Fruit fly (Drosophila melanogaster) whole organism, adult: ENCODE measurements around the gene PIG-K.

Source experiments
- CG11617 ChIP-seq: fragments of 200-800 bp; sonication (Bioruptor generic); optimal IDR thresholded peaks from 2 replicates; lab custom pipeline; 2017; ENCODE audit warnings: mild to moderate bottlenecking, missing biosample characterization, missing genetic modification reagents, missing genetic modification characterization
- CG12768 ChIP-seq: fragments of 200-800 bp; sonication (Bioruptor generic); optimal IDR thresholded peaks from 2 replicates; lab custom pipeline; 2017; ENCODE audit warnings: missing biosample characterization, missing genetic modification characterization, mild to moderate bottlenecking, moderate library complexity, missing genetic modification reagents
- CG14711 ChIP-seq: fragments of 200-800 bp; sonication (Bioruptor generic); optimal IDR thresholded peaks from 2 replicates; lab custom pipeline; 2018; ENCODE audit warnings: missing biosample characterization, mild to moderate bottlenecking, missing genetic modification characterization, moderate library complexity
- CG1620 ChIP-seq: fragments of 200-800 bp; sonication (Bioruptor generic); optimal IDR thresholded peaks from 2 replicates; lab custom pipeline; 2016; ENCODE audit warnings: missing biosample characterization, missing genetic modification characterization
- CG33017 ChIP-seq: fragments of 200-800 bp; sonication (Bioruptor generic); optimal IDR thresholded peaks from 2 replicates; lab custom pipeline; 2018; ENCODE audit warnings: missing biosample characterization, mild to moderate bottlenecking, missing genetic modification characterization, moderate library complexity
- CG5204 ChIP-seq: fragments of 200-800 bp; sonication (Bioruptor generic); optimal IDR thresholded peaks from 2 replicates; lab custom pipeline; 2016; ENCODE audit warnings: missing biosample characterization, missing genetic modification characterization
- CG7045 ChIP-seq: fragments of 200-800 bp; sonication (Bioruptor generic); optimal IDR thresholded peaks from 2 replicates; lab custom pipeline; 2017; ENCODE audit warnings: missing biosample characterization, mild to moderate bottlenecking, missing genetic modification characterization
- CG7101 ChIP-seq: fragments of 200-800 bp; sonication (Bioruptor generic); optimal IDR thresholded peaks from 2 replicates; lab custom pipeline; 2018; ENCODE audit warnings: missing biosample characterization, mild to moderate bottlenecking, missing genetic modification characterization, moderate library complexity
- Clk ChIP-seq: fragments of 200-800 bp; sonication (Bioruptor generic); optimal IDR thresholded peaks from 2 replicates; lab custom pipeline; 2017; ENCODE audit warnings: missing biosample characterization, missing genetic modification characterization
- Crg-1 ChIP-seq: fragments of 200-800 bp; sonication (Bioruptor generic); optimal IDR thresholded peaks from 2 replicates; lab custom pipeline; 2016; ENCODE audit warnings: missing biosample characterization, missing genetic modification characterization
- Hr96 ChIP-seq: fragments of 200-800 bp; sonication (Bioruptor generic); optimal IDR thresholded peaks from 2 replicates; lab custom pipeline; 2016; ENCODE audit warnings: missing biosample characterization, missing genetic modification characterization
- Mnt ChIP-seq: fragments of 200-800 bp; sonication (Bioruptor generic); optimal IDR thresholded peaks from 2 replicates; lab custom pipeline; 2016; ENCODE audit warnings: missing biosample characterization, mild to moderate bottlenecking, missing genetic modification characterization
- bab1 ChIP-seq: fragments of 200-800 bp; sonication (Bioruptor generic); optimal IDR thresholded peaks from 3 replicates; lab custom pipeline; 2019; ENCODE audit warnings: missing biosample characterization, mild to moderate bottlenecking, missing genetic modification characterization, moderate library complexity
- cic ChIP-seq: fragments of 200-800 bp; sonication (Bioruptor generic); optimal IDR thresholded peaks from 2 replicates; lab custom pipeline; 2017; ENCODE audit warnings: missing biosample characterization, mild to moderate bottlenecking, missing genetic modification characterization, moderate library complexity
- cnc ChIP-seq, 2 experiments: fragments of >200 bp; optimal IDR thresholded peaks; 2 replicates each; lab custom pipeline; 2017
- kay ChIP-seq: fragments of 200-800 bp; sonication (Bioruptor generic); peaks from one replicate; lab custom pipeline; 2016; ENCODE audit warnings: missing biosample characterization, missing genetic modification characterization, borderline replicate concordance
- ovo ChIP-seq: fragments of 200-800 bp; sonication (Bioruptor generic); optimal IDR thresholded peaks from 2 replicates; lab custom pipeline; 2016; ENCODE audit warnings: missing biosample characterization, missing genetic modification characterization
- pad ChIP-seq: fragments of 200-800 bp; sonication (Bioruptor generic); optimal IDR thresholded peaks from 3 replicates; lab custom pipeline; 2017; ENCODE audit warnings: missing biosample characterization, missing genetic modification characterization, mild to moderate bottlenecking, moderate library complexity, missing genetic modification reagents
- tj ChIP-seq: fragments of 200-800 bp; sonication (Bioruptor generic); optimal IDR thresholded peaks from 3 replicates; lab custom pipeline; 2017; ENCODE audit warnings: missing biosample characterization, mild to moderate bottlenecking, missing genetic modification characterization, moderate library complexity
- toe ChIP-seq: fragments of 200-800 bp; sonication (Bioruptor generic); optimal IDR thresholded peaks from 2 replicates; lab custom pipeline; 2016; ENCODE audit warnings: missing biosample characterization, missing genetic modification characterization

Gene PIG-K

DNA sequence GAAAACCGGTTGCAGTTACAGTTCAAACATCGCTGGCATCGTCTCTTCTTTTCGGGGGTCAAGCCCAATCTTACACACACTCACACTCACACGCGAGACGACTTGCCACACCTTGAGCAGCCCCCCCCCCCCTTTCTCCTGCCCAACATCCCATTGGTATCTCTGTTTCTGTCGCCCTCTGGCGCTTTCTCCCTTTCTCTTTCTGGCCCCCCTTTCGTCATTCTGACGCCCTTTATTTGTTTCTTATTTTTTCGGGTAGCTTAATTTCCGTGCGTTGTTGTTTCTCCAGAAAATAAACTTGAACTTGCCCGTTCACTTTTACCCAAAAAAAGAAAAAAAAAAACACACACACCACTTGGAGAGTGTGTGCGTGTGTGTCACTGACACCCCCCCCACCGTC is 37.0 kb downstream of the PIG-K start:
- no peak for TF ChIP-seq CG5204 (GFP tag; lab: Kevin White, UChicago)
- TF ChIP-seq kay = no peak
- no peak for TF ChIP-seq pad (GFP tag; lab: Kevin White, UChicago)
- TF ChIP-seq CG7045 (GFP tag; lab: Kevin White, UChicago) = no peak
- no peak for TF ChIP-seq CG33017
- no peak for TF ChIP-seq Clk (GFP tag; lab: Kevin White, UChicago)
- TF ChIP-seq toe (GFP tag; lab: Kevin White, UChicago) = no peak
- no peak for TF ChIP-seq CG1620 (GFP tag; lab: Kevin White, UChicago)
- no peak for TF ChIP-seq CG7101 (tag; lab: Kevin White, UChicago)
- no peak for TF ChIP-seq cic (GFP tag; lab: Kevin White, UChicago)
- TF ChIP-seq tj = no peak
- TF ChIP-seq ovo (GFP tag; lab: Kevin White, UChicago) = no peak
- TF ChIP-seq bab1 (GFP tag; lab: Kevin White, UChicago) = no peak
- no peak for TF ChIP-seq CG11617 (GFP tag; lab: Kevin White, UChicago)
- no peak for TF ChIP-seq CG14711 (tag; lab: Kevin White, UChicago)
- no peak for TF ChIP-seq Crg-1
- no peak for TF ChIP-seq CG12768 (GFP tag; lab: Kevin White, UChicago)
- no peak for TF ChIP-seq cnc (optimal IDR thresholded peaks at IDR 0.05; lab: Kevin White, UChicago)
- TF ChIP-seq Mnt (GFP tag; lab: Kevin White, UChicago) = no peak
- TF ChIP-seq Hr96 = no peak

dm6 chrX:1970575-1971325 is 38.4 kb downstream of the PIG-K start:
- TF ChIP-seq CG5204 (GFP tag; lab: Kevin White, UChicago) = no peak
- TF ChIP-seq Clk (GFP tag; lab: Kevin White, UChicago) = no peak
- peak; percentile 50 for TF ChIP-seq tj
- no peak for TF ChIP-seq Crg-1

- no peak for TF ChIP-seq CG14711 (tag; lab: Kevin White, UChicago)
- no peak for TF ChIP-seq CG7045 (GFP tag; lab: Kevin White, UChicago)
- TF ChIP-seq CG11617 (GFP tag; lab: Kevin White, UChicago) = no peak
- TF ChIP-seq cic (GFP tag; lab: Kevin White, UChicago) = no peak
- TF ChIP-seq Clk (GFP tag; lab: Kevin White, UChicago) = no peak
- no peak for TF ChIP-seq tj
- TF ChIP-seq ovo (GFP tag; lab: Kevin White, UChicago) = no peak
- no peak for TF ChIP-seq pad (GFP tag; lab: Kevin White, UChicago)
- TF ChIP-seq CG1620 (GFP tag; lab: Kevin White, UChicago) = no peak
- no peak for TF ChIP-seq CG12768 (GFP tag; lab: Kevin White, UChicago)
- TF ChIP-seq Hr96 = no peak
- no peak for TF ChIP-seq CG33017
Measured at dm6 chrX:1969775-1970574, 39.2 kb downstream of the PIG-K start.

DNA sequence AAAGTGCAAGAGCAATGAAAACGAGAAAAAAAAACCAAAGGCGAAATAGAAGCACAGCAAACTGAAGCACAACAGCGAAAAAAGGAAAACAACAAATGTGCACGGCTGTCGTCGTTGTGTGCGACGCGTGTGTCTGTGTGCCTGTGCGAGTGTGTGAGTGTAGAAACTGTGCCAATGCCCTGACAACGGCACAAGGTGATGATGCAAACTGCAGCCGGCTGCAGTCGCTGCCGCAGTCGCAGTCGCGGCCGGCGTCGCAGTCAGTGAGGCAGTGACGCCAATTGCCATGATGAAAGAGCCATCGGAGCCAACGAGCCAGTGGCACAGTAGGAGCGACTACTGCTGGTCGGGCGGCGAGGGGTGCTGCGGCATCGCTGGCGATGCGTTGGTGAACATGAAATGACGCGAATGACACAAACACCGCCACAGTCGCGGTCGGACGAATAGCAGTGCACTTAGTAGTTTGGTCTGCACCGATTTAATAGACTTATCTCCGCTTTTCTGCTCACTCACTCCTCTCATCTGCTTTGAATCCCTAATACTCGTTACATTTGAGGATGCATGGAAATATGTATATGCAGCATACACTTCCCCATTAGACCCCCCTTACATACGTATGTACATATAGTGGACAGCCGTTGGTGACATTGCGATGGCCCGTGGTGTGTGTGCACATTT is 40.4 kb downstream of the PIG-K start:
- TF ChIP-seq pad (GFP tag; lab: Kevin White, UChicago) (peak; percentile 2), CG7101 (tag; lab: Kevin White, UChicago) (no peak), Crg-1 (no peak), tj (peak; percentile 33), CG14711 (tag; lab: Kevin White, UChicago) (no peak), CG5204 (GFP tag; lab: Kevin White, UChicago) (peak; percentile 12), Clk (GFP tag; lab: Kevin White, UChicago) (no peak), Hr96 (no peak), CG1620 (GFP tag; lab: Kevin White, UChicago) (no peak), ovo (GFP tag; lab: Kevin White, UChicago) (no peak), CG33017 (no peak), toe (GFP tag; lab: Kevin White, UChicago) (no peak), cnc (optimal IDR thresholded peaks at IDR 0.05; lab: Kevin White, UChicago) (no peak), CG12768 (GFP tag; lab: Kevin White, UChicago) (no peak), bab1 (GFP tag; lab: Kevin White, UChicago) (peak; percentile 15), cic (GFP tag; lab: Kevin White, UChicago) (no peak), Mnt (GFP tag; lab: Kevin White, UChicago) (no peak), kay (no peak), CG7045 (GFP tag; lab: Kevin White, UChicago) (no peak), CG11617 (GFP tag; lab: Kevin White, UChicago) (no peak)

dm6 chrX:1968152-1968551 is 41.0 kb downstream of the PIG-K start:
- no peak for TF ChIP-seq Clk (GFP tag; lab: Kevin White, UChicago)
- no peak for TF ChIP-seq Hr96
- no peak for TF ChIP-seq tj
- TF ChIP-seq CG5204 (GFP tag; lab: Kevin White, UChicago) = no peak
- no peak for TF ChIP-seq cnc (optimal IDR thresholded peaks at IDR 0.05; lab: Kevin White, UChicago)
- no peak for TF ChIP-seq CG14711 (tag; lab: Kevin White, UChicago)
- TF ChIP-seq CG1620 (GFP tag; lab: Kevin White, UChicago) = no peak
- TF ChIP-seq bab1 (GFP tag; lab: Kevin White, UChicago) = no peak
- TF ChIP-seq cic (GFP tag; lab: Kevin White, UChicago) = no peak
- TF ChIP-seq toe (GFP tag; lab: Kevin White, UChicago) = no peak
- no peak for TF ChIP-seq Crg-1
